Fruit fly (Drosophila melanogaster): ENCODE data around the gene hoe2.

dm6 chr2L:4950667-4951066 lies 14.4 kb upstream of the hoe2 start, which contains the start of gene Jon25Biii:
- TF ChIP-seq Atf-2 (GFP tag; optimal IDR thresholded peaks at IDR 0.05) (no peak), Rfx (GFP tag; IDR thresholded peaks at IDR 0.05) (no peak), CG13894 (tag; optimal IDR thresholded peaks at IDR 0.05) (no peak), CG7987 (GFP tag; optimal IDR thresholded peaks at IDR 0.05) (no peak), Hr78 (GFP tag; optimal IDR thresholded peaks at IDR 0.05) (no peak), knrl (GFP tag; IDR thresholded peaks at IDR 0.05; ENCODE audit: partially characterized antibody) (no peak), CG6689 (GFP tag; IDR thresholded peaks at IDR 0.05) (no peak), Hmr (GFP tag; optimal IDR thresholded peaks at IDR 0.05) (no peak), CG12769 (tag; optimal IDR thresholded peaks at IDR 0.05) (no peak), sima (GFP tag; optimal IDR thresholded peaks at IDR 0.05) (no peak), CG9797 (GFP tag; optimal IDR thresholded peaks at IDR 0.05) (no peak)

Measured in whole organism, embryonic.